Worm (Caenorhabditis elegans): Measurements from ENCODE around the gene mup-2.

ce11 chrX:6377634-6378288, 32.3 kb downstream of the mup-2 start, which contains the start of gene lmp-1:
- TF ChIP-seq tbx-37 (GFP tag; conservative IDR thresholded peaks at IDR 0.05) (no peak), ama-1 (optimal IDR thresholded peaks at IDR 0.05) (no peak), F13C5.2 (tag; optimal IDR thresholded peaks at IDR 0.05) (no peak), hmg-4 (GFP tag; optimal IDR thresholded peaks at IDR 0.05) (no peak), tra-4 (tag; optimal IDR thresholded peaks at IDR 0.05) (no peak), aly-1 (tag; optimal IDR thresholded peaks at IDR 0.05) (no peak), tbx-11 (GFP tag; IDR thresholded peaks at IDR 0.05) (no peak), hnd-1 (tag; optimal IDR thresholded peaks at IDR 0.05) (no peak), hmbx-1 (tag; optimal IDR thresholded peaks at IDR 0.05) (no peak), scrt-1 (GFP tag; IDR thresholded peaks at IDR 0.05) (no peak), flt-1 (GFP tag; IDR thresholded peaks at IDR 0.05) (no peak), ets-7 (tag; optimal IDR thresholded peaks at IDR 0.05) (no peak), pes-1 (GFP tag; IDR thresholded peaks at IDR 0.05) (no peak)
